Fruit fly (Drosophila melanogaster) ovary, adult (tissue): Measurements from ENCODE around the gene MED24.

Source experiments
- CG17801 ChIP-seq: fragments of 200-800 bp; optimal IDR thresholded peaks from 2 replicates; lab custom pipeline; 2019; ENCODE audit warnings: missing biosample characterization, mild to moderate bottlenecking, missing genetic modification characterization, moderate library complexity; ENCODE audit not compliant: partially characterized antibody

The MED24 gene

dm6 chr3L:8180464-8181137 lies 10.5 kb upstream of the MED24 start, which contains the start of the genes mthl7 and Uxs:
Gene mthl7, minus strand, starts transcription at chr3L:8180514.
Gene Uxs, plus strand, starts transcription at chr3L:8180923.
- TF ChIP-seq CG17801 (GFP tag; lab: Kevin White, UChicago): no peak

dm6 chr3L:8185263-8186227 lies 5.5 kb upstream of the MED24 start:
- TF ChIP-seq CG17801 (GFP tag; lab: Kevin White, UChicago): no peak

dm6 chr3L:8186627-8187396 lies 4.3 kb upstream of the MED24 start, which contains the start of the genes ERR and Atg18a:
Gene ERR, minus strand, starts transcription at chr3L:8186671.
Gene Atg18a, plus strand, starts transcription at chr3L:8186857.
- peak; percentile 78 for TF ChIP-seq CG17801 (GFP tag; lab: Kevin White, UChicago)

dm6 chr3L:8187397-8187811 lies 3.7 kb upstream of the MED24 start:
- TF ChIP-seq CG17801 (GFP tag; lab: Kevin White, UChicago): no peak

dm6 chr3L:8189234-8189633 lies 1.8 kb upstream of the MED24 start:
- TF ChIP-seq CG17801 (GFP tag; lab: Kevin White, UChicago): no peak

- TF ChIP-seq CG17801 (GFP tag; lab: Kevin White, UChicago): no peak
Observed at dm6 chr3L:8193016-8193415, 1.9 kb downstream of the MED24 start, which contains the start of gene CG7387. Gene CG7387, minus strand, starts transcription at chr3L:8193116.

dm6 chr3L:8197779-8198279 lies 6.8 kb downstream of the MED24 start, which contains the start of the genes UbcE2M and Dhps:
Gene UbcE2M, minus strand, starts transcription at chr3L:8197987.
Gene Dhps, plus strand, starts transcription at chr3L:8198207.
- peak; percentile 73 for TF ChIP-seq CG17801 (GFP tag; lab: Kevin White, UChicago)

dm6 chr3L:8202317-8202842 lies 11.3 kb downstream of the MED24 start, which contains the start of the genes CG7366 and CG13679:
Gene CG7366, minus strand, starts transcription at chr3L:8202417.
Gene CG13679, plus strand, starts transcription at chr3L:8202792.
- no peak for TF ChIP-seq CG17801 (GFP tag; lab: Kevin White, UChicago)

dm6 chr3L:8210596-8210995 lies 19.5 kb downstream of the MED24 start, which contains the start of gene tut:
Gene tut, minus strand, starts transcription at chr3L:8210743.
- TF ChIP-seq CG17801 (GFP tag; lab: Kevin White, UChicago): no peak

- TF ChIP-seq CG17801 (GFP tag; lab: Kevin White, UChicago): no peak
Observed at dm6 chr3L:8211590-8211989, 20.5 kb downstream of the MED24 start, which contains the start of gene CG8006. Gene CG8006, plus strand, starts transcription at chr3L:8211890.

- no peak for TF ChIP-seq CG17801 (GFP tag; lab: Kevin White, UChicago)
Observed at dm6 chr3L:8214980-8215379, 23.9 kb downstream of the MED24 start, which contains the start of gene CG8012. Gene CG8012, plus strand, starts transcription at chr3L:8215280.

dm6 chr3L:8218883-8219282 lies 27.8 kb downstream of the MED24 start, which contains the start of gene CG13674:
Gene CG13674, minus strand, starts transcription at chr3L:8218983.
- TF ChIP-seq CG17801 (GFP tag; lab: Kevin White, UChicago): no peak

- no peak for TF ChIP-seq CG17801 (GFP tag; lab: Kevin White, UChicago)
Observed at dm6 chr3L:8219687-8220086, 28.6 kb downstream of the MED24 start.
